Fruit fly (Drosophila melanogaster) whole organism, adult: ENCODE measurements around the gene lva.

Experiments used
- CG11617 ChIP-seq: fragments of 200-800 bp; sonication (Bioruptor generic); optimal IDR thresholded peaks from 2 replicates; lab custom pipeline; 2017; ENCODE audit warnings: mild to moderate bottlenecking, missing biosample characterization, missing genetic modification reagents, missing genetic modification characterization
- CG12768 ChIP-seq: fragments of 200-800 bp; sonication (Bioruptor generic); optimal IDR thresholded peaks from 2 replicates; lab custom pipeline; 2017; ENCODE audit warnings: missing biosample characterization, missing genetic modification characterization, mild to moderate bottlenecking, moderate library complexity, missing genetic modification reagents
- CG14711 ChIP-seq: fragments of 200-800 bp; sonication (Bioruptor generic); optimal IDR thresholded peaks from 2 replicates; lab custom pipeline; 2018; ENCODE audit warnings: missing biosample characterization, mild to moderate bottlenecking, missing genetic modification characterization, moderate library complexity
- CG1620 ChIP-seq: fragments of 200-800 bp; sonication (Bioruptor generic); optimal IDR thresholded peaks from 2 replicates; lab custom pipeline; 2016; ENCODE audit warnings: missing biosample characterization, missing genetic modification characterization
- CG33017 ChIP-seq: fragments of 200-800 bp; sonication (Bioruptor generic); optimal IDR thresholded peaks from 2 replicates; lab custom pipeline; 2018; ENCODE audit warnings: missing biosample characterization, mild to moderate bottlenecking, missing genetic modification characterization, moderate library complexity
- CG5204 ChIP-seq: fragments of 200-800 bp; sonication (Bioruptor generic); optimal IDR thresholded peaks from 2 replicates; lab custom pipeline; 2016; ENCODE audit warnings: missing biosample characterization, missing genetic modification characterization
- CG7045 ChIP-seq: fragments of 200-800 bp; sonication (Bioruptor generic); optimal IDR thresholded peaks from 2 replicates; lab custom pipeline; 2017; ENCODE audit warnings: missing biosample characterization, mild to moderate bottlenecking, missing genetic modification characterization
- CG7101 ChIP-seq: fragments of 200-800 bp; sonication (Bioruptor generic); optimal IDR thresholded peaks from 2 replicates; lab custom pipeline; 2018; ENCODE audit warnings: missing biosample characterization, mild to moderate bottlenecking, missing genetic modification characterization, moderate library complexity
- Clk ChIP-seq: fragments of 200-800 bp; sonication (Bioruptor generic); optimal IDR thresholded peaks from 2 replicates; lab custom pipeline; 2017; ENCODE audit warnings: missing biosample characterization, missing genetic modification characterization
- Crg-1 ChIP-seq: fragments of 200-800 bp; sonication (Bioruptor generic); optimal IDR thresholded peaks from 2 replicates; lab custom pipeline; 2016; ENCODE audit warnings: missing biosample characterization, missing genetic modification characterization
- Hr96 ChIP-seq: fragments of 200-800 bp; sonication (Bioruptor generic); optimal IDR thresholded peaks from 2 replicates; lab custom pipeline; 2016; ENCODE audit warnings: missing biosample characterization, missing genetic modification characterization
- Mnt ChIP-seq: fragments of 200-800 bp; sonication (Bioruptor generic); optimal IDR thresholded peaks from 2 replicates; lab custom pipeline; 2016; ENCODE audit warnings: missing biosample characterization, mild to moderate bottlenecking, missing genetic modification characterization
- bab1 ChIP-seq: fragments of 200-800 bp; sonication (Bioruptor generic); optimal IDR thresholded peaks from 3 replicates; lab custom pipeline; 2019; ENCODE audit warnings: missing biosample characterization, mild to moderate bottlenecking, missing genetic modification characterization, moderate library complexity
- cic ChIP-seq: fragments of 200-800 bp; sonication (Bioruptor generic); optimal IDR thresholded peaks from 2 replicates; lab custom pipeline; 2017; ENCODE audit warnings: missing biosample characterization, mild to moderate bottlenecking, missing genetic modification characterization, moderate library complexity
- cnc ChIP-seq, 2 experiments: fragments of >200 bp; optimal IDR thresholded peaks; 2 replicates each; lab custom pipeline; 2017
- kay ChIP-seq: fragments of 200-800 bp; sonication (Bioruptor generic); peaks from one replicate; lab custom pipeline; 2016; ENCODE audit warnings: missing biosample characterization, missing genetic modification characterization, borderline replicate concordance
- ovo ChIP-seq: fragments of 200-800 bp; sonication (Bioruptor generic); optimal IDR thresholded peaks from 2 replicates; lab custom pipeline; 2016; ENCODE audit warnings: missing biosample characterization, missing genetic modification characterization
- pad ChIP-seq: fragments of 200-800 bp; sonication (Bioruptor generic); optimal IDR thresholded peaks from 3 replicates; lab custom pipeline; 2017; ENCODE audit warnings: missing biosample characterization, missing genetic modification characterization, mild to moderate bottlenecking, moderate library complexity, missing genetic modification reagents
- tj ChIP-seq: fragments of 200-800 bp; sonication (Bioruptor generic); optimal IDR thresholded peaks from 3 replicates; lab custom pipeline; 2017; ENCODE audit warnings: missing biosample characterization, mild to moderate bottlenecking, missing genetic modification characterization, moderate library complexity
- toe ChIP-seq: fragments of 200-800 bp; sonication (Bioruptor generic); optimal IDR thresholded peaks from 2 replicates; lab custom pipeline; 2016; ENCODE audit warnings: missing biosample characterization, missing genetic modification characterization

lva gene

DNA sequence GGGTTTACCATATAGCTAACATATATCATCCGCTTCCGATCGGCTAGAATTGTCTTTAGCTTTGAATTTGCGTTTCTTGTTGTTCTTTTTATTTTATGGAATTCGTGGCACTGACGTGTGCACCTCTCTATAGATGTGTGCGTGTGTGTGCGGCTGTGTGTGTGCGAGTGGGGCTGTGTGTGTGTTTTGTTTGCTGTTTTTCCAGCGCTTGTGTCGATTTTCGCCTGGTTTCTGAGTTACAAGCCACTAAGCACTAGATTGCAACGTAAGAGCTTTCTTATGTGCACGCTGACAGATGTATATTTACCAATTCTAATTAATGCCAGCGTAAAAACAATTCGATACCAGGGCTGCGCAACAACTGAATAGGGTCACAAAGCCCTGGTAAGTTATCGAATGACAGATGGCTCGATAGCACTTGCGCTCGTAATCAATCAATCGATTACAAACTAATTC is at the start of gene lva:
Gene lva (minus strand): TSS at position 363 of the 456 bp plus-strand sequence.
- TF ChIP-seq kay (GFP tag; lab: Kevin White, UChicago), result no peak
- TF ChIP-seq CG11617 (GFP tag; lab: Kevin White, UChicago), result peak; percentile 23
- no peak for TF ChIP-seq toe (GFP tag; lab: Kevin White, UChicago)
- TF ChIP-seq CG14711 (tag; lab: Kevin White, UChicago), result no peak
- no peak for TF ChIP-seq CG5204
- TF ChIP-seq CG33017 (tag; lab: Kevin White, UChicago), result no peak
- no peak for TF ChIP-seq CG12768 (GFP tag; lab: Kevin White, UChicago)
- no peak for TF ChIP-seq Clk (GFP tag; lab: Kevin White, UChicago)
- TF ChIP-seq pad (GFP tag; lab: Kevin White, UChicago), result peak; percentile 25
- TF ChIP-seq Mnt, result peak; percentile 27
- no peak for TF ChIP-seq CG7045 (GFP tag; lab: Kevin White, UChicago)
- no peak for TF ChIP-seq Hr96
- no peak for TF ChIP-seq Crg-1
- TF ChIP-seq bab1 (GFP tag; lab: Kevin White, UChicago), result peak; percentile 44
- TF ChIP-seq tj (GFP tag; lab: Kevin White, UChicago), result peak; percentile 52
- TF ChIP-seq CG7101 (tag; lab: Kevin White, UChicago), result no peak
- TF ChIP-seq cnc (optimal IDR thresholded peaks at IDR 0.05; lab: Kevin White, UChicago), result no peak
- TF ChIP-seq cic (GFP tag; lab: Kevin White, UChicago), result peak; percentile 31
- no peak for TF ChIP-seq CG1620 (GFP tag; lab: Kevin White, UChicago)
- no peak for TF ChIP-seq ovo (GFP tag; lab: Kevin White, UChicago)

DNA sequence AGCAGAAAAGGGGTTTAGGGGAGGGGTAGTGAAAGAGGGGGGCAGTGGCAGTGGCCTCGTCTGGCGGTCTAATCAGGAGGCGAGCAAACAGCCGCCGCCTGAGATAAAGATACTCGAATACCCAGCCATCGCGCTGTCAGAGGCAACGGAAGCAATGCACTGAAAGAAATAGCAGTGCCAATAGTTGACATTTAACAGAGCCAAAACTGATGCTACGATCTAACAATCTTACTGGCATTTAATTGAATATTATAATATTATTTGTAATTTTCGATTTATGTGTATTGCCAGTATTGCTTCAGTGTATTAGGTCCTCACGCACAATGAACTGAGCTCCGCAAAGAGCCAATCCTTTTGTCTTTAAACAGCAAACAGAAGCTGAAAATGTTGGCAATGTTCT is 47.7 kb upstream of the lva start:
- TF ChIP-seq cic (GFP tag; lab: Kevin White, UChicago), result no peak
- TF ChIP-seq CG12768 (GFP tag; lab: Kevin White, UChicago), result no peak
- TF ChIP-seq CG33017 (tag; lab: Kevin White, UChicago), result no peak
- TF ChIP-seq CG7101 (tag; lab: Kevin White, UChicago), result no peak
- no peak for TF ChIP-seq kay (GFP tag; lab: Kevin White, UChicago)
- no peak for TF ChIP-seq Crg-1
- TF ChIP-seq Hr96, result no peak
- TF ChIP-seq CG5204, result no peak
- no peak for TF ChIP-seq CG11617 (GFP tag; lab: Kevin White, UChicago)
- no peak for TF ChIP-seq ovo (GFP tag; lab: Kevin White, UChicago)
- TF ChIP-seq CG7045 (GFP tag; lab: Kevin White, UChicago), result no peak
- no peak for TF ChIP-seq cnc (optimal IDR thresholded peaks at IDR 0.05; lab: Kevin White, UChicago)

DNA sequence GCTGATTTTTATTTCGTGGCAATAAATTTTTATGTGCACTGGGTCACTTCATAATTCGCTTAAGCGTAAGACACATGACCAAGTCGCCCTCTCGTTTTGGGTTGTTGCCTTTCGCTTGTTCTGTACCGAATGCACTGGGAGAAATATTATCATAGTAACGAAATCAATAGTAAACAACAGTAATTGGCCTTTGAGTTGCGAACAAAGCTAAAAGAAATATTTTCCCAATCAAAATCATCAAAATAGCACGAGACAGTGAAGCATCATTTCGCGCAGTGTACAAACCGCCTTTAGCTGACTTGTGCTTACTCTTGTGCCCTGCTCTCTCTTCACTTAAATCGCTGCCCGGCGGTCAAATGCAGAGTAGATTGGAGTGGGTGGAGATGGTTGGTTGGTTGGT is 45.7 kb upstream of the lva start:
- TF ChIP-seq bab1 (GFP tag; lab: Kevin White, UChicago) (no peak), toe (GFP tag; lab: Kevin White, UChicago) (no peak), CG7045 (GFP tag; lab: Kevin White, UChicago) (no peak), CG1620 (GFP tag; lab: Kevin White, UChicago) (no peak), cic (GFP tag; lab: Kevin White, UChicago) (no peak), cnc (optimal IDR thresholded peaks at IDR 0.05; lab: Kevin White, UChicago) (no peak), Crg-1 (no peak), CG11617 (GFP tag; lab: Kevin White, UChicago) (no peak), CG7101 (tag; lab: Kevin White, UChicago) (no peak), Clk (GFP tag; lab: Kevin White, UChicago) (no peak), CG12768 (GFP tag; lab: Kevin White, UChicago) (no peak), ovo (GFP tag; lab: Kevin White, UChicago) (no peak), tj (GFP tag; lab: Kevin White, UChicago) (no peak), Hr96 (no peak), kay (GFP tag; lab: Kevin White, UChicago) (no peak), CG14711 (tag; lab: Kevin White, UChicago) (no peak), pad (GFP tag; lab: Kevin White, UChicago) (no peak), CG33017 (tag; lab: Kevin White, UChicago) (no peak)

DNA sequence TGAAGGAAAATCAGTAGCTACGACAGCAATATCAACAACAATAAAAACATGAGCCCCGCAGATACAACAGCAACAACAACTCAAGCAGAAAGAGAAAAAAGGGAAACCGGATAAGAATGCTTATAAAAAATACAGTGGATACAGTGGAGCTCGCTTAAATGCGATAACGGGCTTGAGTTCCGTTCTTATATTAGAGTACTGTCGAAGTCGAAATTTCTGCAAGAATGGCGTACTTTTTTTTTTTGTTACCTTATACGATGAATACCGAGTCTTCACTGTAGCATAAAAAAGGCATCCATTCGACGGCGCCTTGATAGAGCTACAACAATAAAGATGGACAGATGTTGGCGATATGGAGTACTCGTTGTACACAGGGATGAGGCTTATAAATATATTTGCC is 45.1 kb upstream of the lva start:
- TF ChIP-seq cnc (optimal IDR thresholded peaks at IDR 0.05; lab: Kevin White, UChicago) (no peak), CG7045 (GFP tag; lab: Kevin White, UChicago) (no peak), CG7101 (tag; lab: Kevin White, UChicago) (no peak), toe (GFP tag; lab: Kevin White, UChicago) (no peak), cic (GFP tag; lab: Kevin White, UChicago) (no peak), bab1 (GFP tag; lab: Kevin White, UChicago) (no peak), Crg-1 (no peak), kay (GFP tag; lab: Kevin White, UChicago) (no peak), ovo (GFP tag; lab: Kevin White, UChicago) (no peak), CG12768 (GFP tag; lab: Kevin White, UChicago) (no peak), CG1620 (GFP tag; lab: Kevin White, UChicago) (no peak), CG5204 (no peak), Hr96 (no peak), CG33017 (tag; lab: Kevin White, UChicago) (no peak), tj (GFP tag; lab: Kevin White, UChicago) (no peak), Clk (GFP tag; lab: Kevin White, UChicago) (no peak), CG11617 (GFP tag; lab: Kevin White, UChicago) (no peak), pad (GFP tag; lab: Kevin White, UChicago) (no peak), CG14711 (tag; lab: Kevin White, UChicago) (no peak), Mnt (no peak)

DNA sequence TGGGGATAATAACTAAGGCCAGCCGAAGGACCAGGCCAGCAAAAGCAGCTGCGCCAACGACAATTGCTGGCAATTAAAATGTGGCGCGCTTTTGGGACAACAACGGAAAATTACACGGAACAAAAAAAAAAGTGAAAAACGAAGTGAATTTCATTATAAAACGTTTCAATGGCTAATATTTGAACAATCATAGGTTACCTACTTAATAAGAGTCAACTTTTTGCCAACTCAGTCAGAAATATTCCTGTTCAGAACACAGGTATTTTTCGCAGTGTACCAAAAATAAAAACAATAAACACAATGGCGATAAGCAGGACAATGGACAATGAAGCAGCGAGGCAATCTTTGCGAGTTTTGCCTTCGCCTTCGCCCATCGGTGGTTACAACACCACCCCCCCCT is 39.9 kb upstream of the lva start:
- TF ChIP-seq CG1620 (GFP tag; lab: Kevin White, UChicago) (no peak), tj (GFP tag; lab: Kevin White, UChicago) (no peak), Hr96 (no peak), cic (GFP tag; lab: Kevin White, UChicago) (no peak)

DNA sequence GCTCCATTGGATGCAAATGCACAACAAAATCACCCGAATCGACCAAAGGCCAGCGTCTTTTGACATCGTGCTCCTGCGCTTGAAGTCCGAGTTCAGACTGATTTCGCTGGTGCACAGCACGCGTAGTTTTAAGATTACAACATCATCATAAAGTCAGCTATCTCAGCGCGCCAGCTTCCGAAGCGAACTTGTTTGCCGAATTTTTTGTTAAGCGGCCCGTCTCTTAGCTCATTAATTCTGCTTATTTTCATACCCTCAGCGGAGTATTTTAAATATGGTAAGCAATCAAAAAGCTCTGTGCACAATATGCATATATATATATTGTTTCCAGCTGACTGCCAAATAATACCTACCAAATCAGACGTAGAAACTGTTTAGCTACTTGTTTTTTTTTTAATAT is 6.1 kb upstream of the lva start, which contains the start of gene CG6414:
Gene CG6414 (minus strand): TSS at position 101 of the 400 bp plus-strand sequence.
- TF ChIP-seq toe (GFP tag; lab: Kevin White, UChicago) (no peak), CG5204 (no peak), ovo (GFP tag; lab: Kevin White, UChicago) (no peak), Mnt (no peak), CG12768 (GFP tag; lab: Kevin White, UChicago) (no peak), Crg-1 (no peak), pad (GFP tag; lab: Kevin White, UChicago) (no peak), CG33017 (tag; lab: Kevin White, UChicago) (no peak), CG7045 (GFP tag; lab: Kevin White, UChicago) (no peak), cic (GFP tag; lab: Kevin White, UChicago) (no peak), CG1620 (GFP tag; lab: Kevin White, UChicago) (no peak), bab1 (GFP tag; lab: Kevin White, UChicago) (no peak), kay (GFP tag; lab: Kevin White, UChicago) (no peak), Clk (GFP tag; lab: Kevin White, UChicago) (no peak), Hr96 (no peak), cnc (optimal IDR thresholded peaks at IDR 0.05; lab: Kevin White, UChicago) (no peak), CG11617 (GFP tag; lab: Kevin White, UChicago) (no peak), CG7101 (tag; lab: Kevin White, UChicago) (no peak), CG14711 (tag; lab: Kevin White, UChicago) (no peak), tj (GFP tag; lab: Kevin White, UChicago) (no peak)
